Worm (Caenorhabditis elegans): Measurements from ENCODE around the gene W06G6.17.
"Not testable (repeated sequence)": the region's sequence is repeated elsewhere in the genome, so short reads cannot be mapped to it uniquely, and the experiment has no call there.

Gene W06G6.17

ce11 chrV:16671190-16671589, 26.1 kb upstream of the W06G6.17 start, which contains the start of gene str-61:
Gene str-61 (minus strand): TSS chrV:16671290.
- TF ChIP-seq unc-39 (tag; optimal IDR thresholded peaks at IDR 0.05) (no peak), cnd-1 (tag; optimal IDR thresholded peaks at IDR 0.05) (no peak), lsy-2 (tag; optimal IDR thresholded peaks at IDR 0.05) (no peak), ztf-11 (tag; optimal IDR thresholded peaks at IDR 0.05) (no peak), bed-3 (GFP tag; optimal IDR thresholded peaks at IDR 0.05) (no peak), mab-5 (tag; optimal IDR thresholded peaks at IDR 0.05) (no peak), elt-3 (tag; optimal IDR thresholded peaks at IDR 0.05) (no peak), sem-2 (GFP tag; optimal IDR thresholded peaks at IDR 0.05) (no peak), tbx-8 (GFP tag; optimal IDR thresholded peaks at IDR 0.05) (no peak), blmp-1 (tag; optimal IDR thresholded peaks at IDR 0.05) (no peak), ceh-43 (GFP tag; optimal IDR thresholded peaks at IDR 0.05) (no peak), ceh-83 (GFP tag; optimal IDR thresholded peaks at IDR 0.05) (no peak), lin-13 (tag; optimal IDR thresholded peaks at IDR 0.05) (no peak), ceh-39 (tag; optimal IDR thresholded peaks at IDR 0.05) (no peak)

DNA sequence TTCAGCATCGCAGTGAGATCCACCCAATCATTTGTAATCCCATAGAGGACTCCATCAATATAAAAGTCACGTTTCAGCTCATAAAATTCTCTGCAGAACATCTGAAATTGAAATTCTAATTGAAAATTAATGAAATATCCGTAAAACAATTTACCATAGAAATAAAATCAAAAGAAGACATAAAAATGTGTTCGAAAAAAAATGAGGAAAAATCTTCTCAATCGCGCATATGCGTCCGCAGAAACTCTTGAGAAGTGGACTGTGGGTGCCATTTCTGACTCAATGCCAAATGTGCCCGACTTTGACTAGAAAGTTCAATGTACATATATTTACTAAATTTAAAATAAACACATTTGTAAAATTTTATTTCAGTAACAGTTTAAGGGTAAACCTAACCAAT, 23.4 kb upstream of the W06G6.17 start, which contains the start of gene F14F8.9:
Gene F14F8.9 (minus strand): TSS at position 101 of the 400 bp plus-strand sequence.
- no peak for TF ChIP-seq lsy-2 (tag; optimal IDR thresholded peaks at IDR 0.05)

- TF ChIP-seq ztf-11 (tag; optimal IDR thresholded peaks at IDR 0.05) (no peak), ces-1 (GFP tag; optimal IDR thresholded peaks at IDR 0.05) (no peak), unc-62 (GFP tag; optimal IDR thresholded peaks at IDR 0.05) (no peak)
These were observed 21.6 kb upstream of the W06G6.17 start, which contains the start of gene F14F8.14 for ce11 chrV:16666647-16667046. Gene F14F8.14 (minus strand): TSS chrV:16666747.

DNA sequence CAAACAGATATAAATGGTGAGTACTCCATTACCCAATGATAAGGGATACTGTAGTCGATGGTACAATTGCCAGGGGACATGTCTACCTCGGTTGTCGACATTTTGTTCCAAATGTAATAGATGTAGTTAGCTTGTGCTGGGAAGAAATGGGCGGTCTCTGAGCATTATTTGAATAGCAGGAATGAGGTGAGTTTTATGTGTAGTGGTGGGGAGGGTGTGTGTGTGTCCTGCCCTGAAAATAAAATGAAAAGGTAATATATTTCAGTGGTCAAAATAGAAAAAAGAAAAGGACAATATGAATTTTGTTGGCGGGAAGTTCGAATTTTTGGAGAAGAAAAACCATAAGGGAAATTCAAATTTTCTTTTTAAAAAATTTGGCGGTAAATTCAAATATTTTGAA, 15.8 kb upstream of the W06G6.17 start, which contains the start of gene Y70C5B.2:
Gene Y70C5B.2 (minus strand): TSS at position 101 of the 400 bp plus-strand sequence.
- not testable (repeated sequence) for TF ChIP-seq pha-4 (tag; optimal IDR thresholded peaks at IDR 0.05); ces-1 (GFP tag; optimal IDR thresholded peaks at IDR 0.05); nhr-12 (tag; optimal IDR thresholded peaks at IDR 0.05)

DNA sequence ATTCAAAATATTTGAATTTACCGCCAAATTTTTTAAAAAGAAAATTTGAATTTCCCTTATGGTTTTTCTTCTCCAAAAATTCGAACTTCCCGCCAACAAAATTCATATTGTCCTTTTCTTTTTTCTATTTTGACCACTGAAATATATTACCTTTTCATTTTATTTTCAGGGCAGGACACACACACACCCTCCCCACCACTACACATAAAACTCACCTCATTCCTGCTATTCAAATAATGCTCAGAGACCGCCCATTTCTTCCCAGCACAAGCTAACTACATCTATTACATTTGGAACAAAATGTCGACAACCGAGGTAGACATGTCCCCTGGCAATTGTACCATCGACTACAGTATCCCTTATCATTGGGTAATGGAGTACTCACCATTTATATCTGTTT, 9.2 kb upstream of the W06G6.17 start, which contains the start of gene W06G6.15:
Gene W06G6.15 (plus strand): TSS at position 301 of the 400 bp plus-strand sequence.
- not testable (repeated sequence) for TF ChIP-seq nhr-237, M03D4.4, mep-1 (tag; optimal IDR thresholded peaks at IDR 0.05)

DNA sequence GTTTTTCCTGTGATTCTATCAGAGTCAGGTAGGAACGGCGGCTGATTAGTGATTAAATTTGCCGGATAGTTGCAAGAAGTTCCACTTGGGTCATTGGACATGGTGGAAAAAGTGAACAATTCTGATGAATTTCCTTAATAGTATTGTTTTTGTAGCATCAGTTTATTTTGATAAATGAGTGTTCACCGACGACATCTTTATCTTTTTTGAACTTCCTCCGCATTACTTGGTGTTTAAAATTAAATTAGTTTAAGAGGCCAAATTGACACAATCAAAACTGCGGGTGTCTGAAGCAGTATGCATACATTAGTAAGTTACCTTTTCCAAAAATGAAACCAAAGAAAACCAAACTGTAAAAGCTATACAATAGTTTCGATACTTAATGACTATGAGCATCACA, 4.1 kb upstream of the W06G6.17 start, which contains the start of gene W06G6.11:
Gene W06G6.11 (minus strand): TSS at position 101 of the 400 bp plus-strand sequence.
- not testable (repeated sequence) for TF ChIP-seq ceh-83 (GFP tag; optimal IDR thresholded peaks at IDR 0.05); nhr-237 (tag; optimal IDR thresholded peaks at IDR 0.05); ceh-43 (GFP tag; optimal IDR thresholded peaks at IDR 0.05)

DNA sequence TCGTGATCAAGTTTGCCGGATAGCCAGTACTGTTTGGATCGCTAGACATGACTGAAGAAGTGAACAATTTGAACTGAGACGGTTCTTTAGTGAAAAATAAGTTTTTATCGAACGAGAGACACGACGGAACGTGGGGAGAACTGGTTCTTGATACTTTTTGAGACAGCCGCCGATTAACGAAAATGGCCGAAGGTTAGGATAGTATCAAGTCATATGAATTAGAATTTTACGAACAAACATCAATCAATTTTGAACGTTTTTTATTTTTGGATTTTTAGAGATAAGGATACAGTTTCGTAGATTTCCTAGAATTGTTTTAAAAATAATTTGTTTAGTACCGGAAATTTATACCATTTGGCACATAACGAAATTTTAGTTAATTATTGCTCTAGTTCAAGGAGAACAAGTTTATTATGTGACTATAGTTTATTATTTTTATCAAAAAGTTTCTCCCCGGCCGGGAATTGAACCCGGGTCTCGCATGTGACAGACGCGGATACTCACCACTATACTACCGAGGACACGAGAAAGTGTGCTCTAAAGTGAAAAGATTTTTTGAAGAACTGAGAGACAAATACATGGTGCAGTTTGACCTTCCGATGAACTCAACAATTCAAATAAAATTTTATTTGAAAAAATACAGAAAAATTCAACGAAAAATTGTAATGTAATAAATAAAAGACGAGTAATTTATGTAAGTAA, 3.4 kb upstream of the W06G6.17 start, which contains the start of gene W06G6.20:
Gene W06G6.20 (minus strand): TSS at position 51 of the 702 bp plus-strand sequence.
- TF ChIP-seq cnd-1 (tag; optimal IDR thresholded peaks at IDR 0.05) (no peak), unc-62 (GFP tag; optimal IDR thresholded peaks at IDR 0.05) (no peak), ham-2 (GFP tag; optimal IDR thresholded peaks at IDR 0.05) (no peak), lsy-2 (tag; optimal IDR thresholded peaks at IDR 0.05) (no peak), tbx-8 (GFP tag; optimal IDR thresholded peaks at IDR 0.05) (no peak), ceh-83 (GFP tag; optimal IDR thresholded peaks at IDR 0.05) (no peak), ceh-43 (GFP tag; optimal IDR thresholded peaks at IDR 0.05) (no peak), bed-3 (GFP tag; optimal IDR thresholded peaks at IDR 0.05) (no peak), nhr-76 (tag; optimal IDR thresholded peaks at IDR 0.05) (no peak), nhr-237 (tag; optimal IDR thresholded peaks at IDR 0.05) (no peak), ces-1 (GFP tag; optimal IDR thresholded peaks at IDR 0.05) (no peak), unc-39 (tag; optimal IDR thresholded peaks at IDR 0.05) (no peak), elt-1 (tag; optimal IDR thresholded peaks at IDR 0.05; ENCODE audit: borderline replicate concordance, insufficient read depth) (no peak), blmp-1 (tag; optimal IDR thresholded peaks at IDR 0.05) (no peak), lin-32 (GFP tag; optimal IDR thresholded peaks at IDR 0.05) (no peak)

Measured in whole organism, mixed stage, embryonic.